Fruit fly (Drosophila melanogaster) whole organism: ENCODE results near the gene CG43051.

ENCODE experiments used
- CG8478 ChIP-seq: fragments of >200 bp; optimal IDR thresholded peaks from 2 replicates; lab custom pipeline; 2018; ENCODE audit warnings: inconsistent platforms
- Dll ChIP-seq: fragments of >200 bp; optimal IDR thresholded peaks from 2 replicates; lab custom pipeline; 2017
- EcR ChIP-seq, 2 experiments: fragments of >200 bp; optimal IDR thresholded peaks; 2 replicates each; lab custom pipeline; 2017; ENCODE audit warnings: missing biosample characterization in 2 of 2, missing genetic modification characterization in 2 of 2, missing genetic modification reagents in 2 of 2
- pan ChIP-seq: fragments of >200 bp; optimal IDR thresholded peaks from 2 replicates; lab custom pipeline; 2017
- psq ChIP-seq: fragments of >200 bp; optimal IDR thresholded peaks from 2 replicates; lab custom pipeline; 2017
- usp ChIP-seq: fragments of >200 bp; optimal IDR thresholded peaks from 2 replicates; lab custom pipeline; 2017; ENCODE audit warnings: missing biosample characterization, missing genetic modification characterization, mixed read lengths

DNA sequence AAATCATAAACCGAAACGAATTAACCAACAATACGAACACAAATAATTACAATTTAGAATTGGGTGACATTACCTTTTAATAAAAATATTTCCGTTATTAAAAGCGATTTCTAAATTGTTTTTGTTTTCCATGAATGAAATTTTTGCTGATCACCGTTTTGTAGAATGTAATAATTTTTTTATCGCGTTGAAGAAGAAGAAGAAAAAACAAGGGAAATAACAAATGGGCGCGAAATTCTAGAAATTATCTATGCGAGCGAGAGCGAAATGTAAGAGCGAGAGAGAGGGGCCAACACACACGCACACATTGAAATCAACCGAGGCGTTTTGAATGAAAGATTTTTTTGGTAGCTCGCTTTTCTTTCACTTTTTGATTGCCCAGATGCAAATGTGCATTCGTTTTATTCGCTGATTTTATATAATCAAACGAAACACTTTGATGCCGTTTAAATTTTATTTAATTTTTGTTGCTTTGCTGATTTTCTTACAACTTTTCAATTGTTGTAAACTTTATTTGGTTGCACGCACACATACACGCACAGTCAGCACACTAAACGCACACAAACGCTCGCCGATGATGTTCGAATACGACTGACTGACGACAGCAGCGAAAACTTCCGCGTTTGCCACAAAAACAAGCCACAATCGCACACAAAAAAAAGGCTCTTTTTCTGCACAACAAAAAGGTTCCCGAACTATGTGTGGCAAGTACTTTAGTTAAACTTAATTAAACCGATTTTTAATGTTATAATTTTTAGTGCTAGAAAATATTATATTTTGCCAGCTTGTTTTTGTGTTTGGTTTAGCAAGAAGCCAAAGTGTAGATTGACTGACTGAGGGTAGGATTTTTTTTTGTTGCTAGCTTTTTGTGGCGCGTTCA lies 3.5 kb upstream of the CG43051 start:
- TF ChIP-seq pan (lab: Kevin White, UChicago): no peak
- no peak for TF ChIP-seq psq (lab: Kevin White, UChicago)
- TF ChIP-seq CG8478 (lab: Kevin White, UChicago): no peak
- no peak for TF ChIP-seq EcR (GFP tag; optimal IDR thresholded peaks at IDR 0.05; lab: Kevin White, UChicago)
- TF ChIP-seq Dll: no peak
- no peak for TF ChIP-seq usp (GFP tag; lab: Kevin White, UChicago)
